Worm (Caenorhabditis elegans): ENCODE measurements around the gene ZK688.1.

DNA sequence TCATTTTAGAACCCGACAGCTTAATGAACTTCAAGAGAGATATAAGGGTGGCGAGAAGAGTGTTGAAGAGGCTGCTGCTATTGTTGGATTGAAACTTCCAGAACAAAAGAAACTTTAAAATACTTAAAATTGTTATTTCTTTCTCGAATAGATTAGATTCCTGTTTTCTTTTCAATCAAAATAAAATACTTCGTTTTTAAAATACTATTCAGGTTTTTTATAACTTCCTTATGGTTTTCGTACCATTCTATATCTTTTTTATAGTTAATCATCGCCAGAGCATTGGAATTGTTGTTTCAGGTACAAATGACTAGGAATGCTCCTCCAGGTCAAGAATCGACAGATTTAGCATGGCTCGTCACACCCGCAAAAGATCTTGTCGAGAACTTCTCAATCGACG lies 32.1 kb downstream of the ZK688.1 start, which contains the start of gene kle-2:
- TF ChIP-seq W03F9.2 (tag; optimal IDR thresholded peaks at IDR 0.05) (no peak), him-1 (tag; optimal IDR thresholded peaks at IDR 0.05) (no peak)

All from whole organism, L4/young adult.